Fruit fly (Drosophila melanogaster) whole organism, embryonic: ENCODE results near the gene slp1.

Experiments used
- CG1024 ChIP-seq: fragments of 200-800 bp; sonication (Bioruptor generic); IDR thresholded peaks from 2 replicates; pipeline ENCODE4 v1.3.6; 2022; ENCODE audit warnings: missing biosample characterization, missing genetic modification characterization
- CG10274 ChIP-seq: fragments of 200-800 bp; sonication (Bioruptor generic); optimal IDR thresholded peaks from 3 replicates; lab custom pipeline; 2017; ENCODE audit warnings: missing biosample characterization, mild to moderate bottlenecking, missing genetic modification characterization
- CG10543 ChIP-seq: fragments of 200-800 bp; sonication (Bioruptor generic); optimal IDR thresholded peaks from 3 replicates; lab custom pipeline; 2017; ENCODE audit warnings: missing biosample characterization, mild to moderate bottlenecking, missing genetic modification characterization, moderate library complexity
- CG10654 ChIP-seq: fragments of 200-800 bp; sonication (Bioruptor generic); optimal IDR thresholded peaks from 2 replicates; lab custom pipeline; 2016; ENCODE audit warnings: missing biosample characterization, missing genetic modification characterization
- CG11398 ChIP-seq: fragments of 200-800 bp; sonication (Bioruptor generic); optimal IDR thresholded peaks from 2 replicates; lab custom pipeline; 2016; ENCODE audit warnings: missing biosample characterization, missing genetic modification characterization
- CG13287 ChIP-seq: fragments of 200-800 bp; sonication (Bioruptor generic); IDR thresholded peaks from 2 replicates; pipeline ENCODE4 v1.3.6; 2022; ENCODE audit warnings: missing biosample characterization, missing genetic modification characterization; ENCODE audit not compliant: partially characterized antibody
- CG13894 ChIP-seq: fragments of 200-800 bp; sonication (Bioruptor generic); optimal IDR thresholded peaks from 3 replicates; lab custom pipeline; 2018; ENCODE audit warnings: missing biosample characterization, mild to moderate bottlenecking, missing genetic modification characterization, moderate library complexity
- CG1603 ChIP-seq: fragments of 200-800 bp; sonication (Bioruptor generic); optimal IDR thresholded peaks from 2 replicates; lab custom pipeline; 2019; ENCODE audit warnings: missing biosample characterization, mild to moderate bottlenecking, missing genetic modification characterization, moderate library complexity
- CG18764 ChIP-seq: fragments of 200-800 bp; sonication (Bioruptor generic); optimal IDR thresholded peaks from 3 replicates; lab custom pipeline; 2016; ENCODE audit warnings: missing biosample characterization, missing genetic modification characterization
- CG31441 ChIP-seq: fragments of 200-800 bp; sonication (Bioruptor generic); IDR thresholded peaks from 2 replicates; pipeline ENCODE4 v1.3.6; 2022; ENCODE audit warnings: missing biosample characterization, missing genetic modification characterization
- CG34224 ChIP-seq: fragments of 200-800 bp; sonication (Bioruptor generic); IDR thresholded peaks from 3 replicates; pipeline ENCODE4 v1.3.6; 2022; ENCODE audit warnings: missing biosample characterization, missing genetic modification characterization; ENCODE audit not compliant: partially characterized antibody
- CG3726 ChIP-seq: fragments of 200-800 bp; sonication (Bioruptor generic); IDR thresholded peaks from 3 replicates; pipeline ENCODE4, ENCODE4 v1.3.6; 2022; ENCODE audit warnings: missing biosample characterization, missing genetic modification characterization
- CG4820 ChIP-seq: fragments of 200-800 bp; sonication (Bioruptor generic); optimal IDR thresholded peaks from 3 replicates; lab custom pipeline; 2016; ENCODE audit warnings: missing biosample characterization, missing genetic modification characterization
- CG7839 ChIP-seq: fragments of 200-800 bp; sonication (Bioruptor generic); optimal IDR thresholded peaks from 3 replicates; lab custom pipeline; 2018; ENCODE audit warnings: missing biosample characterization, mild to moderate bottlenecking, missing genetic modification characterization, moderate library complexity
- CG7928 ChIP-seq: fragments of 200-800 bp; sonication (Bioruptor generic); optimal IDR thresholded peaks from 2 replicates; lab custom pipeline; 2017; ENCODE audit warnings: missing biosample characterization, mild to moderate bottlenecking, missing genetic modification characterization
- CG8944 ChIP-seq: fragments of 200-800 bp; sonication (Bioruptor generic); optimal IDR thresholded peaks from 3 replicates; lab custom pipeline; 2016; ENCODE audit warnings: missing biosample characterization, missing genetic modification characterization
- CG9817 ChIP-seq: fragments of 200-800 bp; sonication (Bioruptor generic); optimal IDR thresholded peaks from 2 replicates; lab custom pipeline; 2018; ENCODE audit warnings: missing biosample characterization, mild to moderate bottlenecking, missing genetic modification characterization, moderate library complexity
- Doc2 ChIP-seq: fragments of 200-800 bp; sonication (Bioruptor generic); IDR thresholded peaks from 2 replicates; pipeline ENCODE4 v1.3.6; 2022; ENCODE audit warnings: missing biosample characterization, missing genetic modification characterization
- Dp ChIP-seq: fragments of 200-800 bp; sonication (Bioruptor generic); optimal IDR thresholded peaks from 2 replicates; lab custom pipeline; 2018; ENCODE audit warnings: missing biosample characterization, mild to moderate bottlenecking, missing genetic modification characterization, moderate library complexity
- Drgx ChIP-seq: fragments of 200-800 bp; sonication (Bioruptor generic); IDR thresholded peaks from 2 replicates; pipeline ENCODE4 v1.3.6; 2022; ENCODE audit warnings: missing biosample characterization, missing genetic modification characterization
- Gug ChIP-seq: fragments of 200-800 bp; sonication (Bioruptor generic); IDR thresholded peaks from 4 replicates; pipeline ENCODE4 v1.3.6; 2022; ENCODE audit warnings: missing biosample characterization, missing genetic modification characterization
- Hmr ChIP-seq: fragments of 200-800 bp; sonication (Bioruptor generic); optimal IDR thresholded peaks from 3 replicates; lab custom pipeline; 2017; ENCODE audit warnings: mild to moderate bottlenecking, missing biosample characterization, missing genetic modification reagents, missing genetic modification characterization
- Hr3 ChIP-seq: fragments of 200-800 bp; sonication (Bioruptor generic); optimal IDR thresholded peaks from 3 replicates; lab custom pipeline; 2016; ENCODE audit warnings: missing biosample characterization, missing genetic modification characterization
- Lim3 ChIP-seq: fragments of 200-800 bp; sonication (Bioruptor generic); IDR thresholded peaks from 2 replicates; pipeline ENCODE4 v1.3.6; 2022; ENCODE audit warnings: missing biosample characterization, missing genetic modification characterization
- Myb ChIP-seq: fragments of 200-800 bp; sonication (Bioruptor generic); optimal IDR thresholded peaks from 2 replicates; lab custom pipeline; 2016; ENCODE audit warnings: missing biosample characterization, missing genetic modification characterization
- Xbp1 ChIP-seq: fragments of 200-800 bp; sonication (Bioruptor generic); optimal IDR thresholded peaks from 3 replicates; lab custom pipeline; 2016; ENCODE audit warnings: missing biosample characterization, mild to moderate bottlenecking, missing genetic modification characterization
- ab ChIP-seq: fragments of 200-800 bp; sonication (Bioruptor generic); optimal IDR thresholded peaks from 2 replicates; lab custom pipeline; 2016; ENCODE audit warnings: missing biosample characterization, missing genetic modification characterization
- danr ChIP-seq: fragments of 200-800 bp; sonication (Bioruptor generic); IDR thresholded peaks from 2 replicates; pipeline ENCODE4 v1.3.6; 2022; ENCODE audit warnings: missing biosample characterization, missing genetic modification characterization
- dmrt99B ChIP-seq: fragments of 200-800 bp; sonication (Bioruptor generic); optimal IDR thresholded peaks from 2 replicates; lab custom pipeline; 2018; ENCODE audit warnings: missing biosample characterization, mild to moderate bottlenecking, missing genetic modification characterization, moderate library complexity
- ems ChIP-seq: fragments of 200-800 bp; sonication (Bioruptor generic); optimal IDR thresholded peaks from 3 replicates; lab custom pipeline; 2016; ENCODE audit warnings: missing biosample characterization, missing genetic modification characterization
- en ChIP-seq: fragments of 200-800 bp; sonication (Bioruptor generic); optimal IDR thresholded peaks from 2 replicates; lab custom pipeline; 2016; ENCODE audit warnings: missing biosample characterization, missing genetic modification characterization
- eve ChIP-seq, 2 experiments: fragments of >200 bp; optimal IDR thresholded peaks; 2 replicates each; lab custom pipeline; 2017; ENCODE audit warnings: missing biosample characterization in 2 of 2, missing genetic modification characterization in 2 of 2
- eyg ChIP-seq: fragments of 200-800 bp; sonication (Bioruptor generic); optimal IDR thresholded peaks from 3 replicates; lab custom pipeline; 2016; ENCODE audit warnings: missing biosample characterization, missing genetic modification characterization
- ham ChIP-seq: fragments of 200-800 bp; sonication (Bioruptor generic); IDR thresholded peaks from 2 replicates; pipeline ENCODE4 v1.3.6; 2022; ENCODE audit warnings: missing biosample characterization, missing genetic modification characterization
- ind ChIP-seq: fragments of 200-800 bp; sonication (Bioruptor generic); optimal IDR thresholded peaks from 3 replicates; lab custom pipeline; 2016; ENCODE audit warnings: missing biosample characterization, missing genetic modification characterization
- insv ChIP-seq, 2 experiments: fragments of 200-800 bp; sonication (Bioruptor generic); optimal IDR thresholded peaks; 3 replicates each; lab custom pipeline; 2016 to 2018; ENCODE audit warnings: missing biosample characterization in 2 of 2, missing genetic modification characterization in 2 of 2
- kah ChIP-seq: fragments of 200-800 bp; sonication (Bioruptor generic); optimal IDR thresholded peaks from 2 replicates; lab custom pipeline; 2018; ENCODE audit warnings: missing biosample characterization, mild to moderate bottlenecking, missing genetic modification characterization
- lab ChIP-seq: fragments of 200-800 bp; sonication (Bioruptor generic); optimal IDR thresholded peaks from 3 replicates; lab custom pipeline; 2017; ENCODE audit warnings: missing biosample characterization, missing genetic modification characterization, mild to moderate bottlenecking, moderate library complexity, missing genetic modification reagents
- lilli ChIP-seq: fragments of 200-800 bp; sonication (Bioruptor generic); optimal IDR thresholded peaks from 3 replicates; lab custom pipeline; 2016; ENCODE audit warnings: missing biosample characterization, missing genetic modification characterization
- mam ChIP-seq: fragments of 200-800 bp; sonication (Bioruptor generic); optimal IDR thresholded peaks from 3 replicates; lab custom pipeline; 2016; ENCODE audit warnings: missing biosample characterization, missing genetic modification characterization
- nmo ChIP-seq: fragments of 200-800 bp; sonication (Bioruptor generic); optimal IDR thresholded peaks from 2 replicates; lab custom pipeline; 2018; ENCODE audit warnings: missing biosample characterization, mild to moderate bottlenecking, missing genetic modification characterization, moderate library complexity
- otp ChIP-seq: fragments of 200-800 bp; sonication (Bioruptor generic); IDR thresholded peaks from 3 replicates; pipeline ENCODE4, ENCODE4 v1.3.6; 2022; ENCODE audit warnings: missing biosample characterization, missing genetic modification characterization
- pan ChIP-seq, 4 experiments: fragments of >200 bp in 3 of 4; fragments of 200-800 bp in 1 of 4; sonication (Bioruptor generic) in 1 of 4; optimal IDR thresholded peaks in 3 of 4; IDR thresholded peaks in 1 of 4; 2 replicates each; pipeline versions ENCODE4 v1.3.6 to Lab custom; 2017 to 2022; ENCODE audit warnings: missing biosample characterization in 2 of 4, missing genetic modification characterization in 2 of 4, mixed read lengths in 1 of 4
- pb ChIP-seq: fragments of 200-800 bp; sonication (Bioruptor generic); optimal IDR thresholded peaks from 3 replicates; lab custom pipeline; 2016; ENCODE audit warnings: missing biosample characterization, missing genetic modification characterization
- sc ChIP-seq, 3 experiments: fragments of >200 bp in 2 of 3; fragments of 200-800 bp in 1 of 3; sonication (Bioruptor generic) in 1 of 3; optimal IDR thresholded peaks; 2 replicates in 2 of 3; 3 replicates in 1 of 3; lab custom pipeline; 2017; ENCODE audit warnings: mild to moderate bottlenecking in 1 of 3, missing biosample characterization in 1 of 3, missing genetic modification characterization in 1 of 3, missing genetic modification reagents in 1 of 3
- shn ChIP-seq: fragments of 200-800 bp; sonication (Bioruptor generic); optimal IDR thresholded peaks from 3 replicates; lab custom pipeline; 2016; ENCODE audit warnings: missing biosample characterization, missing genetic modification characterization
- sr ChIP-seq: fragments of 200-800 bp; sonication (Bioruptor generic); IDR thresholded peaks from 3 replicates; pipeline ENCODE4 v1.3.6; 2022; ENCODE audit warnings: missing biosample characterization, missing genetic modification characterization
- tio ChIP-seq: fragments of 200-800 bp; sonication (Bioruptor generic); optimal IDR thresholded peaks from 2 replicates; lab custom pipeline; 2017; ENCODE audit warnings: missing biosample characterization, missing genetic modification characterization, inconsistent platforms
- tna ChIP-seq: fragments of 200-800 bp; sonication (Bioruptor generic); IDR thresholded peaks from 2 replicates; pipeline ENCODE4 v1.3.6; 2022; ENCODE audit warnings: missing biosample characterization, missing genetic modification characterization; ENCODE audit not compliant: partially characterized antibody
- twi ChIP-seq: fragments of 200-800 bp; optimal IDR thresholded peaks from 2 replicates; lab custom pipeline; 2019; ENCODE audit warnings: missing biosample characterization, mild to moderate bottlenecking, missing genetic modification characterization, moderate library complexity
- zf30C ChIP-seq: fragments of 200-800 bp; sonication (Bioruptor generic); optimal IDR thresholded peaks from 3 replicates; lab custom pipeline; 2018; ENCODE audit warnings: missing biosample characterization, mild to moderate bottlenecking, missing genetic modification characterization

slp1 gene

DNA sequence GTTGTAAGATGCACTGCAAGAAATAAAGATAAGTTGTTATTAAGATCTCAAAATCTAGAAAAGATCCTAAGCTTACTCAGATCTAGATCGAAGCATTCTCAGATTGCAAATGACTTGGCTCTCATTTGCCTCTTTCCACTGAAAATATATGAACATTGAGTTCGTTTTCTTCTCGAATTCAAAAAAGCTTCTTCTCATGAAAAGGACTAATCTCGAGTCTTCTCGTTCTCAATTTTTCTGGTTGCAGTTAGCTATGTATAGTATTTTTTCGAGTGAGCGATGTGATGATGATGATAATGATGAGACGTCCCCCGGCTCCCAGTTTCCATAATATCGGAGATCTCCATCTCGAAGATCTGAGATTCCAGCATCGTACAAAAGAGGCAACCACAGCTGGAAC lies 30.9 kb downstream of the slp1 start (continued):
- TF ChIP-seq sr, result no peak
- peak; percentile 24 for TF ChIP-seq Xbp1 (GFP tag; lab: Kevin White, UChicago)
- no peak for TF ChIP-seq tna (GFP tag; lab: Robert Waterston, UW)
- peak; percentile 23 for TF ChIP-seq ind (GFP tag; lab: Kevin White, UChicago)
- TF ChIP-seq ab, result no peak
- no peak for TF ChIP-seq Doc2 (GFP tag; lab: Robert Waterston, UW)
- TF ChIP-seq CG10274 (GFP tag; lab: Kevin White, UChicago), result no peak
- TF ChIP-seq shn (GFP tag; lab: Kevin White, UChicago), result peak; percentile 13
- peak; percentile 35 for TF ChIP-seq dmrt99B
- no peak for TF ChIP-seq CG10654 (GFP tag; lab: Kevin White, UChicago)
- TF ChIP-seq Gug (GFP tag; lab: Robert Waterston, UW), result no peak
- TF ChIP-seq twi (tag; lab: Kevin White, UChicago), result peak; percentile 31
- peak; percentile 42 for TF ChIP-seq CG4820 (GFP tag; lab: Kevin White, UChicago)
- TF ChIP-seq kah (GFP tag; lab: Kevin White, UChicago), result no peak
- TF ChIP-seq CG31441 (GFP tag; lab: Robert Waterston, UW), result peak; percentile 53
- TF ChIP-seq insv (GFP tag; optimal IDR thresholded peaks at IDR 0.05; lab: Kevin White, UChicago), result no peak
- TF ChIP-seq CG1024 (GFP tag; lab: Robert Waterston, UW), result no peak
- TF ChIP-seq pan (optimal IDR thresholded peaks at IDR 0.05; lab: Kevin White, UChicago), result no peak
- TF ChIP-seq pan (GFP tag; optimal IDR thresholded peaks at IDR 0.05 in 1 of 2, IDR thresholded peaks at IDR 0.05 in 1 of 2), result no peak
- peak; percentile 17 for TF ChIP-seq tio (GFP tag; lab: Kevin White, UChicago)
- TF ChIP-seq CG1603, result no peak
- no peak for TF ChIP-seq CG34224
- no peak for TF ChIP-seq CG3726 (GFP tag; lab: Robert Waterston, UW)
- peak; percentile 6 for TF ChIP-seq CG8944
- no peak for TF ChIP-seq otp (GFP tag; lab: Robert Waterston, UW)
- peak in 1 of 2 experiments; percentile 86 for TF ChIP-seq eve (GFP tag; optimal IDR thresholded peaks at IDR 0.05; lab: Kevin White, UChicago)
- peak; percentile 43 for TF ChIP-seq CG7839
- peak; percentile 71 for TF ChIP-seq nmo (GFP tag; lab: Kevin White, UChicago)
- TF ChIP-seq CG13287 (GFP tag; lab: Robert Waterston, UW), result no peak
- TF ChIP-seq CG7928 (GFP tag; lab: Kevin White, UChicago), result no peak
- no peak for TF ChIP-seq eyg (GFP tag; lab: Kevin White, UChicago)
- TF ChIP-seq lilli, result peak; percentile 1
- TF ChIP-seq Hr3 (GFP tag; lab: Kevin White, UChicago), result peak; percentile 33
- TF ChIP-seq pb, result no peak
- peak; percentile 18 for TF ChIP-seq en (GFP tag; lab: Kevin White, UChicago)
- TF ChIP-seq Lim3 (GFP tag; lab: Robert Waterston, UW), result no peak
- no peak for TF ChIP-seq Hmr (GFP tag; lab: Kevin White, UChicago)
- peak; percentile 70 for TF ChIP-seq zf30C (GFP tag; lab: Kevin White, UChicago)
- no peak for TF ChIP-seq danr (GFP tag; lab: Robert Waterston, UW)
- no peak for TF ChIP-seq Drgx (GFP tag; lab: Robert Waterston, UW)
- peak; percentile 33 for TF ChIP-seq CG18764 (GFP tag; lab: Kevin White, UChicago)
- TF ChIP-seq CG10543 (GFP tag; lab: Kevin White, UChicago), result no peak
- no peak for TF ChIP-seq Myb (GFP tag; lab: Kevin White, UChicago)
- TF ChIP-seq Dp (GFP tag; lab: Kevin White, UChicago), result no peak
- TF ChIP-seq sc (optimal IDR thresholded peaks at IDR 0.05; lab: Kevin White, UChicago), result no peak
- TF ChIP-seq sc (GFP tag; optimal IDR thresholded peaks at IDR 0.05; lab: Kevin White, UChicago), result peak; percentile 47
- no peak for TF ChIP-seq CG9817 (tag; lab: Kevin White, UChicago)
- TF ChIP-seq lab (GFP tag; lab: Kevin White, UChicago), result no peak
- no peak for TF ChIP-seq mam (GFP tag; lab: Kevin White, UChicago)
- TF ChIP-seq ems (GFP tag; lab: Kevin White, UChicago), result no peak
- no peak for TF ChIP-seq CG13894 (tag; lab: Kevin White, UChicago)
- no peak for TF ChIP-seq ham
- TF ChIP-seq CG11398, result peak; percentile 39
